Worm (Caenorhabditis elegans): Measurements from ENCODE around the gene F58B4.6.

Gene F58B4.6

DNA sequence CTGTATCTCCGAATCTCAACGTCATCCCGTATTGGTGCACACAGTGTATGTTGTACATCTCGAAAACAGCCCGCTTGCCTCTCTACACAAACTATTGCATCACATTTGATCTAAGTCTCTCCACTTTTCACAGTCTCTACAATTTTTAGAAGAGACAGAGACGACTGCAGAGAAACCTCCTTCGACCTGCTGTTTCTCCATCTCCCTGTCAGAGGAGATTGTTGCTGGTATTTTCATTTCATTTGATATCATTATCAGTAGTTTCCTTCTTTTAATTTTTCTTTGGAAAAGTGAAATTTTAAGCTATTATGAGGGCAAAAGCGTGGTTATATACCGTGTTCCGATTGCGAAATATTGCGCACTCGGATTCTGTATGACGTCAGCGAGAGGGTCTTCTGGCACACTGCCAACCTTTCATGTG is 15.8 kb downstream of the F58B4.6 start:
- TF ChIP-seq ceh-39 (tag; optimal IDR thresholded peaks at IDR 0.05) (peak; percentile 43), ztf-11 (tag; optimal IDR thresholded peaks at IDR 0.05) (no peak), M03D4.4 (tag; optimal IDR thresholded peaks at IDR 0.05) (no peak), cnd-1 (tag; optimal IDR thresholded peaks at IDR 0.05) (no peak), nhr-237 (tag; optimal IDR thresholded peaks at IDR 0.05) (no peak), mls-2 (tag; optimal IDR thresholded peaks at IDR 0.05) (no peak), ham-2 (GFP tag; optimal IDR thresholded peaks at IDR 0.05) (peak; percentile 39), tbx-8 (GFP tag; optimal IDR thresholded peaks at IDR 0.05) (no peak), elt-1 (tag; optimal IDR thresholded peaks at IDR 0.05; ENCODE audit: borderline replicate concordance, insufficient read depth) (no peak), nhr-28 (tag; optimal IDR thresholded peaks at IDR 0.05) (no peak), nhr-76 (tag; optimal IDR thresholded peaks at IDR 0.05) (no peak), hlh-1 (tag; optimal IDR thresholded peaks at IDR 0.05) (peak; percentile 9), lsy-2 (tag; optimal IDR thresholded peaks at IDR 0.05) (peak; percentile 22), elt-3 (tag; optimal IDR thresholded peaks at IDR 0.05) (no peak), zip-8 (tag; optimal IDR thresholded peaks at IDR 0.05) (peak; percentile 66), lin-13 (tag; optimal IDR thresholded peaks at IDR 0.05) (no peak), sptf-1 (tag; optimal IDR thresholded peaks at IDR 0.05) (no peak), drap-1 (GFP tag; optimal IDR thresholded peaks at IDR 0.05) (peak; percentile 20), sem-2 (GFP tag; optimal IDR thresholded peaks at IDR 0.05) (no peak), unc-39 (tag; optimal IDR thresholded peaks at IDR 0.05) (no peak), pha-4 (tag; optimal IDR thresholded peaks at IDR 0.05) (peak; percentile 4), flh-1 (GFP tag; optimal IDR thresholded peaks at IDR 0.05) (no peak), unc-62 (GFP tag; optimal IDR thresholded peaks at IDR 0.05) (peak; percentile 75), ceh-43 (GFP tag; optimal IDR thresholded peaks at IDR 0.05) (no peak), ceh-83 (GFP tag; optimal IDR thresholded peaks at IDR 0.05) (no peak), nhr-2 (tag; optimal IDR thresholded peaks at IDR 0.05) (peak; percentile 68), ces-1 (GFP tag; optimal IDR thresholded peaks at IDR 0.05) (peak; percentile 58), mep-1 (tag; optimal IDR thresholded peaks at IDR 0.05) (peak; percentile 50), bed-3 (GFP tag; optimal IDR thresholded peaks at IDR 0.05) (no peak), mab-5 (tag; optimal IDR thresholded peaks at IDR 0.05) (no peak), nhr-12 (tag; optimal IDR thresholded peaks at IDR 0.05) (no peak), snpc-4 (tag; optimal IDR thresholded peaks at IDR 0.05) (no peak), lin-32 (GFP tag; optimal IDR thresholded peaks at IDR 0.05) (no peak), blmp-1 (tag; optimal IDR thresholded peaks at IDR 0.05) (peak; percentile 14), unc-120 (tag; optimal IDR thresholded peaks at IDR 0.05; ENCODE audit: poor library complexity, severe bottlenecking) (peak; percentile 34)

DNA sequence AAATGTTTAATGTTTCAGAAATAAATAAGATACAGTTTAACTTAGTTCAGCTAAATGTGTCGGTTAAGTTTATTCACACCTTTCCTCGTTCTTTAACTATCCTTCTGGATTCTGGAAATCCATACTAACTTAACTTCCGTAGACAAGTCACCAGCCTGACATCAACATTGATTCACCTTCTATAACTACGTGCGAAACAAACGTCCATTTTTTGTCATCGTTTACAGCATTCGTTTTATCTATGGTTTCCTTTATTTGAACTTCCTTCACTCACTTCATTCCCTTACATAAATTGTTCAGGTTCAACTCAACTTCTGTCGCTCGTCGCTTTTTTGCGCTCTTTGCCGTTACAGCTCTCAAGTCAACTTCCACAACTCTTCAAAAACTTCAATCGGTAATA is 16.3 kb downstream of the F58B4.6 start, which contains the start of gene F17C11.26:
F17C11.26 (plus strand) TSS at position 301 of the 400 bp plus-strand sequence.
- TF ChIP-seq drap-1 (GFP tag; optimal IDR thresholded peaks at IDR 0.05) (no peak), mep-1 (tag; optimal IDR thresholded peaks at IDR 0.05) (no peak), sptf-1 (tag; optimal IDR thresholded peaks at IDR 0.05) (no peak), nhr-237 (tag; optimal IDR thresholded peaks at IDR 0.05) (no peak), tbx-8 (GFP tag; optimal IDR thresholded peaks at IDR 0.05) (no peak)

DNA sequence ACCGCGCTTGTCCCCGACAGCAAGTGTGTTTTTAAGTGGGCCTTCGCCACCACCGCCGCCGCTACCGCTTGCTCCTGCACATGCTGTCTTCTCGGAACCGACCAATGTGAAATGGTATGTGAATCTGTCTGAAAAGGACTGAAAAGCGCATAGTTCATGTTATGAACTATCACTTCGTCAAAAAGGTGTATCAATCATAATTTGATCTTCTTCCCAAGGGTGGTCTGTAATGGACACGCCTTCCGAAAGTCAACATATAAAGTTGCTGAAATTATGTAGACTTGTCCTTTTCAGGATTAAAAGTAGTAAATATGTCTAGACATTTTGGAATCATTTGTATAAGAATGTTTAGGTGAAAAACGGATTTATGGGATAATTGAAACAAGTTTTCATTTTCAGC is 17.3 kb downstream of the F58B4.6 start, which contains the start of gene zip-9:
zip-9 (plus strand) TSS at position 301 of the 400 bp plus-strand sequence.
- TF ChIP-seq ceh-83 (GFP tag; optimal IDR thresholded peaks at IDR 0.05): no peak
- TF ChIP-seq elt-3 (tag; optimal IDR thresholded peaks at IDR 0.05): no peak
- TF ChIP-seq lin-13 (tag; optimal IDR thresholded peaks at IDR 0.05): no peak
- TF ChIP-seq zip-8 (tag; optimal IDR thresholded peaks at IDR 0.05): no peak
- no peak for TF ChIP-seq lin-32 (GFP tag; optimal IDR thresholded peaks at IDR 0.05)
- no peak for TF ChIP-seq ces-1 (GFP tag; optimal IDR thresholded peaks at IDR 0.05)

DNA sequence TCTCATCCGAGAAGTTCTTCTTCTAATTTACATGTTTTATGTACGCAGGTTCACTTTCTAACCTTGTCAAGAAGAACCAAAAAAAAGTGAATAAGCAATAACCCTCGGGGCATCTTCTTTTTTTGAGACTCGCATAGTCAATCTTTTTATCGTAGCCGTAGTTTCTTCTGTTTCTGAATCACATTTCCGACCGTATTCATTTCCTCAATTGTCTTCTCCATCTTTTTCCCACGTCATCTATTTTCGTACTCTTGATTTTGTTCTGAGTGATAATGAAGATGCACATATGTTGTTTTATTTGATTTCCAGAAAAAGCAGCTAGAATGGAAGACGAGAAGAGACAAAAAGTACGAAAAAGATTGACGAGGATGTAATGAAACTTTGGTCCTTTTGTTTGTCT is 20.1 kb downstream of the F58B4.6 start:
- peak; percentile 28 for TF ChIP-seq ces-1 (GFP tag; optimal IDR thresholded peaks at IDR 0.05)
- no peak for TF ChIP-seq unc-120 (tag; optimal IDR thresholded peaks at IDR 0.05; ENCODE audit: poor library complexity, severe bottlenecking)

All from whole organism, mixed stage, embryonic.